Worm (Caenorhabditis elegans): ENCODE data around the gene ctns-1.

- TF ChIP-seq fkh-8 (tag; optimal IDR thresholded peaks at IDR 0.05) (no peak), lin-15B (tag; optimal IDR thresholded peaks at IDR 0.05) (no peak), snpc-4 (tag; optimal IDR thresholded peaks at IDR 0.05) (no peak), lin-13 (GFP tag; optimal IDR thresholded peaks at IDR 0.05) (no peak), lin-39 (tag; optimal IDR thresholded peaks at IDR 0.05) (no peak), mdl-1 (tag; optimal IDR thresholded peaks at IDR 0.05) (no peak), lsy-2 (tag; optimal IDR thresholded peaks at IDR 0.05) (no peak), mef-2 (tag; optimal IDR thresholded peaks at IDR 0.05) (no peak), nhr-28 (tag; optimal IDR thresholded peaks at IDR 0.05) (no peak), pag-3 (tag; optimal IDR thresholded peaks at IDR 0.05; ENCODE audit: borderline replicate concordance, insufficient read depth) (no peak), isw-1 (GFP tag; IDR thresholded peaks at IDR 0.05) (no peak), aly-2 (tag; optimal IDR thresholded peaks at IDR 0.05) (no peak), jun-1 (tag; optimal IDR thresholded peaks at IDR 0.05) (no peak)
Observed at ce11 chrII:8093914-8094313, 42.8 kb downstream of the ctns-1 start.
